Worm (Caenorhabditis elegans) whole organism, L1 larva: ENCODE data around the gene K12B6.11.

Source experiments
- C04F5.9 ChIP-seq: sonication (generic microtip); optimal IDR thresholded peaks from 2 replicates; lab custom pipeline; 2016; ENCODE audit warnings: missing genetic modification characterization, missing compliant biosample characterization
- aha-1 ChIP-seq: fragments of 150-350 bp; optimal IDR thresholded peaks from 2 replicates; lab custom pipeline; 2014; ENCODE audit warnings: missing biosample characterization, missing genetic modification characterization
- alr-1 ChIP-seq: fragments of 200-800 bp; sonication (Bioruptor generic); optimal IDR thresholded peaks from 2 replicates; lab custom pipeline; 2018; ENCODE audit warnings: borderline replicate concordance, mild to moderate bottlenecking, missing genetic modification characterization, missing compliant biosample characterization
- ama-1 ChIP-seq: fragments of 150-350 bp; optimal IDR thresholded peaks from 2 replicates; lab custom pipeline; 2014
- blmp-1 ChIP-seq: fragments of 150-350 bp; optimal IDR thresholded peaks from 2 replicates; lab custom pipeline; 2014; ENCODE audit warnings: missing biosample characterization, missing genetic modification characterization
- ceh-8 ChIP-seq: fragments of 200-800 bp; sonication (Bioruptor generic); optimal IDR thresholded peaks from 2 replicates; lab custom pipeline; 2018; ENCODE audit warnings: mild to moderate bottlenecking, missing genetic modification characterization, moderate library complexity, missing compliant biosample characterization
- ceh-82 ChIP-seq, 3 experiments: fragments of 150-350 bp in 1 of 3; sonication (generic microtip) in 2 of 3; optimal IDR thresholded peaks; 2 replicates each; lab custom pipeline; 2014 to 2017; ENCODE audit warnings: missing biosample characterization in 3 of 3, missing genetic modification characterization in 3 of 3
- ceh-88 ChIP-seq: fragments of 200-800 bp; sonication (Bioruptor generic); IDR thresholded peaks from 2 replicates; pipeline ENCODE4 v1.3.6; 2022; ENCODE audit warnings: missing genetic modification characterization, missing compliant biosample characterization
- ces-1 ChIP-seq: fragments of 150-350 bp; optimal IDR thresholded peaks from 2 replicates; lab custom pipeline; 2014; ENCODE audit warnings: missing biosample characterization, missing genetic modification reagents, missing genetic modification characterization
- dpl-1 ChIP-seq, 3 experiments: fragments of 150-350 bp in 2 of 3; sonication (generic microtip) in 1 of 3; optimal IDR thresholded peaks; 2 replicates each; lab custom pipeline; 2014 to 2017; ENCODE audit warnings: missing biosample characterization in 3 of 3, missing genetic modification characterization in 3 of 3, missing genetic modification reagents in 3 of 3
- dsc-1 ChIP-seq: sonication (generic microtip); optimal IDR thresholded peaks from 2 replicates; lab custom pipeline; 2016; ENCODE audit warnings: mild to moderate bottlenecking, missing genetic modification characterization, missing compliant biosample characterization
- efl-3 ChIP-seq: fragments of 200-800 bp; sonication (Bioruptor generic); optimal IDR thresholded peaks from 2 replicates; lab custom pipeline; 2018; ENCODE audit warnings: mild to moderate bottlenecking, missing genetic modification characterization, missing compliant biosample characterization
- egl-13 ChIP-seq: sonication (generic microtip); optimal IDR thresholded peaks from 2 replicates; lab custom pipeline; 2016; ENCODE audit warnings: missing genotype, missing genetic modification reagents, missing genetic modification characterization, missing compliant biosample characterization
- egl-27 ChIP-seq, 2 experiments: fragments of 150-350 bp in 1 of 2; sonication (generic microtip); optimal IDR thresholded peaks; 3 replicates each; lab custom pipeline; 2017 to 2018; ENCODE audit warnings: missing biosample characterization in 2 of 2, missing genetic modification characterization in 2 of 2, missing genetic modification reagents in 2 of 2
- elt-2 ChIP-seq: sonication (generic microtip); optimal IDR thresholded peaks from 2 replicates; lab custom pipeline; 2016; ENCODE audit warnings: missing genetic modification characterization, mild to moderate bottlenecking, inconsistent platforms, missing compliant biosample characterization, missing genetic modification reagents
- elt-3 ChIP-seq, 6 experiments: fragments of 150-350 bp in 1 of 6; sonication (generic microtip); optimal IDR thresholded peaks; 2 replicates each; lab custom pipeline; 2017 to 2018; ENCODE audit warnings: missing biosample characterization in 6 of 6, missing genetic modification characterization in 6 of 6, inconsistent platforms in 1 of 6
- ets-5 ChIP-seq: fragments of 200-800 bp; sonication (Bioruptor generic); IDR thresholded peaks from 2 replicates; pipeline ENCODE4 v1.3.6; 2022; ENCODE audit warnings: missing genetic modification characterization, missing compliant biosample characterization
- fkh-10 ChIP-seq: sonication (generic microtip); optimal IDR thresholded peaks from 2 replicates; lab custom pipeline; 2017; ENCODE audit warnings: missing biosample characterization, missing genetic modification reagents, missing genetic modification characterization
- fkh-8 ChIP-seq: sonication (generic microtip); optimal IDR thresholded peaks from 2 replicates; lab custom pipeline; 2016; ENCODE audit warnings: mild to moderate bottlenecking, missing genetic modification characterization, missing compliant biosample characterization
- hlh-17 ChIP-seq: fragments of 200-800 bp; sonication (Bioruptor generic); optimal IDR thresholded peaks from 2 replicates; lab custom pipeline; 2018; ENCODE audit warnings: missing genetic modification characterization, mild to moderate bottlenecking, missing compliant biosample characterization, moderate library complexity, borderline replicate concordance
- hpl-2 ChIP-seq: fragments of 150-350 bp; optimal IDR thresholded peaks from 2 replicates; lab custom pipeline; 2014; ENCODE audit warnings: missing biosample characterization, missing genetic modification reagents, missing genetic modification characterization
- isw-1 ChIP-seq: fragments of 200-800 bp; sonication (Bioruptor generic); IDR thresholded peaks from 2 replicates; pipeline ENCODE4 v1.3.6; 2022; ENCODE audit warnings: missing genetic modification characterization, missing compliant biosample characterization
- jun-1 ChIP-seq: fragments of 150-350 bp; optimal IDR thresholded peaks from 2 replicates; lab custom pipeline; 2014; ENCODE audit warnings: missing biosample characterization, missing genetic modification reagents, missing genetic modification characterization
- lin-13 ChIP-seq: fragments of 150-350 bp; optimal IDR thresholded peaks from 2 replicates; lab custom pipeline; 2014; ENCODE audit warnings: missing biosample characterization, missing genetic modification reagents, missing genetic modification characterization
- lin-15B ChIP-seq: fragments of 150-350 bp; sonication (generic microtip); optimal IDR thresholded peaks from 3 replicates; lab custom pipeline; 2014; ENCODE audit warnings: missing biosample characterization, missing genetic modification characterization
- lin-39 ChIP-seq: fragments of 150-350 bp; optimal IDR thresholded peaks from 2 replicates; lab custom pipeline; 2014; ENCODE audit warnings: missing biosample characterization, missing genetic modification reagents, missing genetic modification characterization
- lir-3 ChIP-seq: sonication (generic microtip); optimal IDR thresholded peaks from 2 replicates; lab custom pipeline; 2016; ENCODE audit warnings: mild to moderate bottlenecking, missing genetic modification characterization, moderate library complexity, missing compliant biosample characterization; ENCODE audit not compliant: poor library complexity
- lsy-2 ChIP-seq, 2 experiments: fragments of 150-350 bp; optimal IDR thresholded peaks; 2 replicates each; lab custom pipeline; 2014; ENCODE audit warnings: missing biosample characterization in 2 of 2, missing genetic modification characterization in 2 of 2
- mab-9 ChIP-seq: fragments of 200-800 bp; sonication (Bioruptor generic); IDR thresholded peaks from 2 replicates; pipeline ENCODE4 v1.3.6; 2022; ENCODE audit warnings: missing genetic modification reagents, missing genetic modification characterization, missing compliant biosample characterization
- mdl-1 ChIP-seq, 2 experiments: fragments of 150-350 bp; optimal IDR thresholded peaks; 2 replicates each; lab custom pipeline; 2014 to 2017; ENCODE audit warnings: missing biosample characterization in 2 of 2, missing genetic modification characterization in 2 of 2, inconsistent platforms in 1 of 2
- mep-1 ChIP-seq: fragments of 150-350 bp; optimal IDR thresholded peaks from 2 replicates; lab custom pipeline; 2014; ENCODE audit warnings: missing biosample characterization, missing genetic modification characterization
- nhr-12 ChIP-seq: sonication (generic microtip); optimal IDR thresholded peaks from 2 replicates; lab custom pipeline; 2017; ENCODE audit warnings: missing biosample characterization, missing genetic modification characterization
- nhr-19 ChIP-seq: fragments of 200-800 bp; sonication (Bioruptor generic); conservative IDR thresholded peaks from 2 replicates; pipeline ENCODE4 v1.3.6; 2022; ENCODE audit warnings: missing genetic modification characterization, missing compliant biosample characterization
- nhr-20 ChIP-seq: sonication (generic microtip); optimal IDR thresholded peaks from 2 replicates; lab custom pipeline; 2016; ENCODE audit warnings: mild to moderate bottlenecking, missing genetic modification characterization, missing compliant biosample characterization
- nhr-71 ChIP-seq: sonication (generic microtip); optimal IDR thresholded peaks from 2 replicates; lab custom pipeline; 2016; ENCODE audit warnings: mild to moderate bottlenecking, missing genetic modification characterization, moderate library complexity, missing compliant biosample characterization
- nhr-76 ChIP-seq: sonication (generic microtip); optimal IDR thresholded peaks from 2 replicates; lab custom pipeline; 2017; ENCODE audit warnings: missing biosample characterization, missing genetic modification characterization
- nhr-90 ChIP-seq: sonication (generic microtip); optimal IDR thresholded peaks from 2 replicates; lab custom pipeline; 2016; ENCODE audit warnings: mild to moderate bottlenecking, missing genetic modification characterization, missing compliant biosample characterization; ENCODE audit not compliant: poor library complexity
- pag-3 ChIP-seq: sonication (generic microtip); optimal IDR thresholded peaks from 2 replicates; lab custom pipeline; 2017; ENCODE audit warnings: missing genetic modification characterization, mild to moderate bottlenecking, missing compliant biosample characterization, antibody characterized with exemption, borderline replicate concordance; ENCODE audit not compliant: insufficient read depth
- pqm-1 ChIP-seq: sonication (generic microtip); optimal IDR thresholded peaks from 3 replicates; lab custom pipeline; 2017; ENCODE audit warnings: missing biosample characterization, missing genetic modification characterization
- snpc-4 ChIP-seq: fragments of 150-350 bp; optimal IDR thresholded peaks from 2 replicates; lab custom pipeline; 2014; ENCODE audit warnings: missing biosample characterization, missing genetic modification characterization
- sox-4 ChIP-seq: sonication (generic microtip); optimal IDR thresholded peaks from 2 replicates; lab custom pipeline; 2016; ENCODE audit warnings: missing genetic modification characterization, missing compliant biosample characterization
- swsn-7 ChIP-seq: sonication (generic microtip); optimal IDR thresholded peaks from 2 replicates; lab custom pipeline; 2016; ENCODE audit warnings: missing genetic modification characterization, missing compliant biosample characterization
- tbx-2 ChIP-seq: sonication (generic microtip); optimal IDR thresholded peaks from 2 replicates; lab custom pipeline; 2016; ENCODE audit warnings: missing genetic modification characterization, missing compliant biosample characterization
- tlp-1 ChIP-seq: fragments of 150-350 bp; optimal IDR thresholded peaks from 2 replicates; lab custom pipeline; 2014; ENCODE audit warnings: missing biosample characterization, missing genetic modification characterization
- unc-130 ChIP-seq: fragments of 150-350 bp; optimal IDR thresholded peaks from 2 replicates; lab custom pipeline; 2017; ENCODE audit warnings: missing biosample characterization, missing genetic modification characterization, inconsistent platforms
- unc-62 ChIP-seq: fragments of 150-350 bp; optimal IDR thresholded peaks from 2 replicates; lab custom pipeline; 2014; ENCODE audit warnings: missing biosample characterization, missing genetic modification reagents, missing genetic modification characterization
- unc-86 ChIP-seq: sonication (generic microtip); optimal IDR thresholded peaks from 2 replicates; lab custom pipeline; 2016; ENCODE audit warnings: missing genetic modification characterization, missing compliant biosample characterization
- vab-15 ChIP-seq: sonication (generic microtip); optimal IDR thresholded peaks from 2 replicates; lab custom pipeline; 2017; ENCODE audit warnings: missing genotype, mild to moderate bottlenecking, missing genetic modification characterization, missing compliant biosample characterization
- zag-1 ChIP-seq: fragments of 150-350 bp; optimal IDR thresholded peaks from 2 replicates; lab custom pipeline; 2014; ENCODE audit warnings: missing biosample characterization, missing genetic modification characterization
- zip-4 ChIP-seq: fragments of 200-800 bp; sonication (Bioruptor generic); optimal IDR thresholded peaks from 2 replicates; lab custom pipeline; 2018; ENCODE audit warnings: mild to moderate bottlenecking, missing genetic modification characterization, moderate library complexity, missing compliant biosample characterization
- ztf-11 ChIP-seq, 2 experiments: sonication (generic microtip); optimal IDR thresholded peaks; 2 replicates each; lab custom pipeline; 2016 to 2017; ENCODE audit warnings: missing genetic modification characterization in 2 of 2, missing biosample characterization in 1 of 2, missing compliant biosample characterization in 1 of 2
- ztf-4 ChIP-seq: fragments of 150-350 bp; optimal IDR thresholded peaks from 2 replicates; lab custom pipeline; 2014; ENCODE audit warnings: missing biosample characterization, missing genetic modification characterization

K12B6.11 gene

ce11 chrV:6322749-6323367, 34.2 kb downstream of the K12B6.11 start:
- TF ChIP-seq mdl-1 (tag; optimal IDR thresholded peaks at IDR 0.05; lab: Kevin White, UChicago), result peak in 1 of 2 experiments; percentile 12
- no peak for TF ChIP-seq ceh-88 (GFP tag; lab: Robert Waterston, UW)
- TF ChIP-seq ceh-82 (tag; optimal IDR thresholded peaks at IDR 0.05; lab: Kevin White, UChicago), result no peak
- TF ChIP-seq efl-3 (GFP tag; lab: Kevin White, UChicago), result no peak
- no peak for TF ChIP-seq jun-1 (tag; lab: Kevin White, UChicago)
- no peak for TF ChIP-seq ceh-8
- no peak for TF ChIP-seq fkh-8 (tag; lab: Kevin White, UChicago)
- no peak for TF ChIP-seq pag-3 (tag; lab: Kevin White, UChicago)
- no peak for TF ChIP-seq lir-3 (tag; lab: Kevin White, UChicago)
- peak; percentile 89 for TF ChIP-seq nhr-20 (tag; lab: Kevin White, UChicago)
- no peak for TF ChIP-seq unc-86 (tag; lab: Kevin White, UChicago)
- no peak for TF ChIP-seq aha-1 (tag; lab: Kevin White, UChicago)
- no peak for TF ChIP-seq ces-1 (GFP tag; lab: Kevin White, UChicago)
- TF ChIP-seq swsn-7 (tag; lab: Kevin White, UChicago), result no peak
- TF ChIP-seq nhr-76, result no peak
- no peak for TF ChIP-seq mab-9
- TF ChIP-seq dsc-1 (tag; lab: Kevin White, UChicago), result no peak
- no peak for TF ChIP-seq sox-4 (tag; lab: Kevin White, UChicago)
- no peak for TF ChIP-seq C04F5.9 (tag; lab: Kevin White, UChicago)
- peak; percentile 40 for TF ChIP-seq tbx-2 (tag; lab: Kevin White, UChicago)
- TF ChIP-seq unc-62 (GFP tag; lab: Kevin White, UChicago), result no peak
- TF ChIP-seq nhr-90, result no peak
- TF ChIP-seq egl-27 (tag; optimal IDR thresholded peaks at IDR 0.05; lab: Kevin White, UChicago), result no peak
- no peak for TF ChIP-seq tlp-1 (tag; lab: Kevin White, UChicago)
- TF ChIP-seq isw-1 (GFP tag; lab: Robert Waterston, UW), result no peak
- no peak for TF ChIP-seq ets-5 (GFP tag; lab: Robert Waterston, UW)
- no peak for TF ChIP-seq hpl-2
- TF ChIP-seq nhr-12, result no peak
- peak in 5 of 6 experiments; percentile 14 to 69 (median 56) for TF ChIP-seq elt-3 (tag; optimal IDR thresholded peaks at IDR 0.05; lab: Kevin White, UChicago)
- TF ChIP-seq zip-4, result no peak
- TF ChIP-seq snpc-4, result no peak
- TF ChIP-seq zag-1 (tag; lab: Kevin White, UChicago), result no peak
- TF ChIP-seq alr-1 (tag; lab: Kevin White, UChicago), result no peak
- peak; percentile 64 for TF ChIP-seq mep-1 (tag; lab: Kevin White, UChicago)
- no peak for TF ChIP-seq fkh-10 (GFP tag; lab: Kevin White, UChicago)
- TF ChIP-seq lin-39 (tag; lab: Kevin White, UChicago), result no peak
- no peak for TF ChIP-seq egl-13 (tag; lab: Kevin White, UChicago)
- TF ChIP-seq elt-2 (tag; lab: Kevin White, UChicago), result no peak
- TF ChIP-seq vab-15, result no peak
- TF ChIP-seq pqm-1 (tag; lab: Kevin White, UChicago), result no peak
- no peak for TF ChIP-seq hlh-17 (GFP tag; lab: Kevin White, UChicago)
- TF ChIP-seq nhr-71 (tag; lab: Kevin White, UChicago), result peak; percentile 80
- no peak for TF ChIP-seq unc-130 (tag; lab: Kevin White, UChicago)
- no peak for TF ChIP-seq ztf-4
- TF ChIP-seq nhr-19 (GFP tag; lab: Robert Waterston, UW), result peak; percentile 36; the same call in 1 of the 2 replicates
- TF ChIP-seq ama-1, result no peak
- no peak for TF ChIP-seq ztf-11 (tag; optimal IDR thresholded peaks at IDR 0.05; lab: Kevin White, UChicago)
- no peak for TF ChIP-seq lin-15B (tag; lab: Kevin White, UChicago)
- peak; percentile 71 for TF ChIP-seq blmp-1 (tag; lab: Kevin White, UChicago)
- TF ChIP-seq lin-13 (GFP tag; lab: Kevin White, UChicago), result peak; percentile 6
- peak in 1 of 3 experiments; percentile 22 for TF ChIP-seq dpl-1 (GFP tag; optimal IDR thresholded peaks at IDR 0.05; lab: Kevin White, UChicago)
- TF ChIP-seq lsy-2 (tag; optimal IDR thresholded peaks at IDR 0.05; lab: Kevin White, UChicago), result peak; percentile 0 to 17
